Worm (Caenorhabditis elegans) whole organism, L4/young adult: ENCODE measurements around the gene F46C5.4.

ENCODE experiments used
- W03F9.2 ChIP-seq: fragments of 150-350 bp; optimal IDR thresholded peaks from 2 replicates; lab custom pipeline; 2014; ENCODE audit warnings: missing biosample characterization, missing genetic modification characterization
- dao-5 ChIP-seq: sonication (generic microtip); optimal IDR thresholded peaks from 2 replicates; lab custom pipeline; 2016; ENCODE audit warnings: missing genotype, missing genetic modification characterization, moderate library complexity, missing compliant biosample characterization
- him-1 ChIP-seq: sonication (generic microtip); optimal IDR thresholded peaks from 2 replicates; lab custom pipeline; 2016; ENCODE audit warnings: missing genotype, missing genetic modification reagents, missing genetic modification characterization, missing compliant biosample characterization

The F46C5.4 gene

ce11 chrII:8866844-8867243, 31.0 kb downstream of the F46C5.4 start:
- TF ChIP-seq him-1 (no peak), dao-5 (tag; lab: Kevin White, UChicago) (no peak), W03F9.2 (tag; lab: Kevin White, UChicago) (no peak)

ce11 chrII:8873842-8874241, 38.0 kb downstream of the F46C5.4 start, which contains the start of gene T07D4.2:
Gene T07D4.2, minus strand, starts transcription at chrII:8873942.
- TF ChIP-seq W03F9.2 (tag; lab: Kevin White, UChicago) (no peak), him-1 (no peak), dao-5 (tag; lab: Kevin White, UChicago) (no peak)

- TF ChIP-seq him-1 (no peak), dao-5 (tag; lab: Kevin White, UChicago) (no peak), W03F9.2 (tag; lab: Kevin White, UChicago) (no peak)
Observed at ce11 chrII:8877032-8877985, 41.4 kb downstream of the F46C5.4 start.

- TF ChIP-seq dao-5 (tag; lab: Kevin White, UChicago) (no peak), him-1 (no peak), W03F9.2 (tag; lab: Kevin White, UChicago) (no peak)
Observed at ce11 chrII:8878528-8878927, 42.6 kb downstream of the F46C5.4 start.

ce11 chrII:8883559-8883958, 47.7 kb downstream of the F46C5.4 start, which contains the start of gene rha-1:
Gene rha-1, minus strand, starts transcription at chrII:8883659.
- TF ChIP-seq him-1 (no peak), W03F9.2 (tag; lab: Kevin White, UChicago) (no peak), dao-5 (tag; lab: Kevin White, UChicago) (no peak)

ce11 chrII:8884262-8884949, 48.5 kb downstream of the F46C5.4 start, which contains the start of the genes T07D4.5 and ddx-19:
Gene T07D4.5, minus strand, starts transcription at chrII:8884332.
Gene ddx-19, plus strand, starts transcription at chrII:8884899.
- TF ChIP-seq W03F9.2 (tag; lab: Kevin White, UChicago) (peak; percentile 28), dao-5 (tag; lab: Kevin White, UChicago) (no peak), him-1 (no peak)
